Worm (Caenorhabditis elegans) whole organism, young adult: ENCODE measurements around the gene ZK742.6.

Source experiments
- F22D6.2 ChIP-seq: sonication (generic microtip); optimal IDR thresholded peaks from 2 replicates; lab custom pipeline; 2016; ENCODE audit warnings: mild to moderate bottlenecking, missing genetic modification characterization, missing compliant biosample characterization
- F23B12.7 ChIP-seq: sonication (generic microtip); optimal IDR thresholded peaks from 2 replicates; lab custom pipeline; 2017; ENCODE audit warnings: missing genetic modification characterization, mild to moderate bottlenecking, missing compliant biosample characterization, antibody characterized with exemption, moderate library complexity; ENCODE audit not compliant: insufficient read depth
- F33H1.4 ChIP-seq: fragments of 200-800 bp; sonication (Bioruptor generic); IDR thresholded peaks from 2 replicates; pipeline ENCODE4 v1.3.6; 2022; ENCODE audit warnings: missing genetic modification reagents, missing genetic modification characterization, missing compliant biosample characterization
- F49E8.2 ChIP-seq: sonication (generic microtip); optimal IDR thresholded peaks from 3 replicates; lab custom pipeline; 2017; ENCODE audit warnings: missing genetic modification characterization, mild to moderate bottlenecking, missing compliant biosample characterization, antibody characterized with exemption, moderate library complexity; ENCODE audit not compliant: insufficient read depth
- F55B11.4 ChIP-seq: sonication (generic microtip); optimal IDR thresholded peaks from 2 replicates; lab custom pipeline; 2016; ENCODE audit warnings: missing compliant biosample characterization, missing genetic modification characterization, borderline replicate concordance; ENCODE audit not compliant: insufficient read depth
- K12H6.12 ChIP-seq: fragments of 200-800 bp; sonication (Bioruptor generic); optimal IDR thresholded peaks from 2 replicates; lab custom pipeline; 2018; ENCODE audit warnings: mild to moderate bottlenecking, missing genetic modification characterization, missing compliant biosample characterization
- Y67H2A.10 ChIP-seq: fragments of 200-800 bp; sonication (Bioruptor generic); conservative IDR thresholded peaks from 2 replicates; pipeline ENCODE4 v1.3.6; 2022; ENCODE audit warnings: missing genetic modification reagents, missing genetic modification characterization, missing compliant biosample characterization
- attf-3 ChIP-seq: fragments of 200-800 bp; sonication (Bioruptor generic); conservative IDR thresholded peaks from 2 replicates; pipeline ENCODE4 v1.3.6; 2022; ENCODE audit warnings: missing genetic modification reagents, missing genetic modification characterization, missing compliant biosample characterization
- cebp-2 ChIP-seq: fragments of 200-800 bp; sonication (Bioruptor generic); IDR thresholded peaks from 2 replicates; pipeline ENCODE4 v1.3.6; 2022; ENCODE audit warnings: missing genetic modification characterization, missing compliant biosample characterization
- ceh-27 ChIP-seq: fragments of 200-800 bp; sonication (Bioruptor generic); optimal IDR thresholded peaks from 2 replicates; lab custom pipeline; 2018; ENCODE audit warnings: mild to moderate bottlenecking, missing genetic modification characterization, moderate library complexity, missing compliant biosample characterization
- die-1 ChIP-seq: sonication (generic microtip); optimal IDR thresholded peaks from 2 replicates; lab custom pipeline; 2016; ENCODE audit warnings: missing genotype, mild to moderate bottlenecking, missing genetic modification characterization, missing compliant biosample characterization
- dpl-1 ChIP-seq: fragments of 150-350 bp; optimal IDR thresholded peaks from 2 replicates; lab custom pipeline; 2014; ENCODE audit warnings: missing biosample characterization, missing genetic modification reagents, missing genetic modification characterization
- fkh-3 ChIP-seq: sonication (generic microtip); optimal IDR thresholded peaks from 2 replicates; lab custom pipeline; 2016; ENCODE audit warnings: mild to moderate bottlenecking, missing genetic modification characterization, missing compliant biosample characterization
- hlh-26 ChIP-seq: fragments of 200-800 bp; sonication (Bioruptor generic); conservative IDR thresholded peaks from 2 replicates; pipeline ENCODE4 v1.3.6; 2022; ENCODE audit warnings: missing genetic modification reagents, missing genetic modification characterization, missing compliant biosample characterization
- lin-40 ChIP-seq: sonication (generic microtip); optimal IDR thresholded peaks from 2 replicates; lab custom pipeline; 2016; ENCODE audit warnings: missing genetic modification characterization, mild to moderate bottlenecking, missing compliant biosample characterization, missing genotype, missing genetic modification reagents
- lir-1 ChIP-seq: fragments of 200-800 bp; sonication (Bioruptor generic); conservative IDR thresholded peaks from 2 replicates; pipeline ENCODE4 v1.3.6; 2022; ENCODE audit warnings: missing genetic modification reagents, missing genetic modification characterization, missing compliant biosample characterization
- lsl-1 ChIP-seq: fragments of 200-800 bp; sonication (Bioruptor generic); optimal IDR thresholded peaks from 2 replicates; lab custom pipeline; 2018; ENCODE audit warnings: mild to moderate bottlenecking, missing genetic modification characterization, moderate library complexity, missing compliant biosample characterization
- lsy-27 ChIP-seq: sonication (generic microtip); optimal IDR thresholded peaks from 2 replicates; lab custom pipeline; 2017; ENCODE audit warnings: missing genetic modification characterization, mild to moderate bottlenecking, missing compliant biosample characterization, antibody characterized with exemption, missing genotype, borderline replicate concordance; ENCODE audit not compliant: insufficient read depth
- madf-6 ChIP-seq: fragments of 200-800 bp; sonication (Bioruptor generic); IDR thresholded peaks from 2 replicates; pipeline ENCODE4 v1.3.6; 2022; ENCODE audit warnings: missing genetic modification reagents, missing genetic modification characterization, missing compliant biosample characterization
- madf-8 ChIP-seq: fragments of 200-800 bp; sonication (Bioruptor generic); conservative IDR thresholded peaks from 2 replicates; pipeline ENCODE4 v1.3.6; 2022; ENCODE audit warnings: missing genetic modification reagents, missing genetic modification characterization, missing compliant biosample characterization
- nfya-1 ChIP-seq: sonication (generic microtip); optimal IDR thresholded peaks from 2 replicates; lab custom pipeline; 2017; ENCODE audit warnings: antibody characterized with exemption, missing compliant biosample characterization, missing genetic modification characterization, borderline replicate concordance; ENCODE audit not compliant: insufficient read depth
- nfya-2 ChIP-seq: fragments of 200-800 bp; sonication (Bioruptor generic); IDR thresholded peaks from 2 replicates; pipeline ENCODE4 v1.3.6; 2022; ENCODE audit warnings: missing genetic modification reagents, missing genetic modification characterization, missing compliant biosample characterization
- nhr-27 ChIP-seq: fragments of 200-800 bp; sonication (Bioruptor generic); optimal IDR thresholded peaks from 2 replicates; lab custom pipeline; 2018; ENCODE audit warnings: mild to moderate bottlenecking, missing genetic modification characterization, moderate library complexity, missing compliant biosample characterization
- nhr-80 ChIP-seq: sonication (generic microtip); optimal IDR thresholded peaks from 2 replicates; lab custom pipeline; 2016; ENCODE audit warnings: missing genetic modification characterization, missing compliant biosample characterization
- repo-1 ChIP-seq: sonication (generic microtip); optimal IDR thresholded peaks from 2 replicates; lab custom pipeline; 2017; ENCODE audit warnings: mild to moderate bottlenecking, missing genetic modification characterization, missing compliant biosample characterization
- sdz-38 ChIP-seq: sonication (generic microtip); optimal IDR thresholded peaks from 2 replicates; lab custom pipeline; 2016; ENCODE audit warnings: missing genotype, missing genetic modification characterization, missing compliant biosample characterization
- tbp1 ChIP-seq: fragments of 200-800 bp; sonication (Bioruptor generic); optimal IDR thresholded peaks from 2 replicates; lab custom pipeline; 2018; ENCODE audit warnings: mild to moderate bottlenecking, missing genetic modification characterization, missing compliant biosample characterization
- xnd-1 ChIP-seq: sonication (generic microtip); optimal IDR thresholded peaks from 2 replicates; lab custom pipeline; 2016; ENCODE audit warnings: missing genotype, missing genetic modification reagents, missing genetic modification characterization, missing compliant biosample characterization

The ZK742.6 gene

DNA sequence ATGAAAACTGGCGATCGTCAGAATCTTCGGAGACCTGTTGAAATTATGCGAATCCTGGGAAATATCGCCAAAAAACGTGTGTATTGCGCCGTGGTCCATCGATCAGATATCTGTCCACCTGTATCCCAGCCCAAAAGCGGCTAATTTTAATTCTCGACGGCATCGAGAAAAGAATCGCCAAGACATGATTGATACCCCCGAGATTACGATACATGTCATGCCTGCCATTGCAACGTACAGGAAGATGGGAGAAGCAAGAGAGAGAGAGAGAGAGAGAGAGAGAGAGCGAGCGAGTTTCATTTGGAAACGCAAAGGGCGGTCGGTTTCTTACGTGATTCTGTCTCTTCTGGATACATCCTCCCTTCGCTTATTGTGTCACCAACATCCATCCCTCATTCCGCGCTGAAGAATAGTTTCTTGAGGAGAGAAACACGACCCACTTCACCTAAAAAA, 40.6 kb downstream of the ZK742.6 start, which contains the start of gene grl-10:
Gene grl-10 (plus strand): TSS at position 403 of the 453 bp plus-strand sequence.
- TF ChIP-seq ceh-27, result peak; percentile 11
- no peak for TF ChIP-seq repo-1 (tag; lab: Kevin White, UChicago)

DNA sequence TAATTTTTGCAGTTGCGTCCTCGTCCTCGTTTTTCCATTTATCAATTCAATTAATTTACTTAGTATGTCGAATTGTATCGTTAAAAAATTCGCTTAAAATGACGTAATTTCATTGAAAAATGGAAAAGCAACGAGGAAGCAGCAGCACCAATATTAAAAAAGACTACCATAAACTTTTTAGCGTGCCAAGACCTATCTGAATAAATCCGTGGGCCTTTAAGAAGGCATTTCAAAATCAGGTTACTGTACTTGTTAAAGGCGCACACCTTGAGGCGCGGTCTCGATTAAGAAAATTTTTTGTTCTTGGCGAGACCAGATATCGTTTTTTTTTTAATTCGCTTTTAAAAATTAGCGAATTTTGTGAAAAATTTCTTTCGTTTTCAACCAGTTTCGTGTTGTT, 41.1 kb downstream of the ZK742.6 start:
- TF ChIP-seq xnd-1, result peak; percentile 20
- TF ChIP-seq nhr-27, result no peak
- TF ChIP-seq F22D6.2 (tag; lab: Kevin White, UChicago), result no peak
- TF ChIP-seq cebp-2, result no peak
- TF ChIP-seq nhr-80 (tag; lab: Kevin White, UChicago), result no peak
- no peak for TF ChIP-seq hlh-26 (GFP tag; lab: Robert Waterston, UW)
- TF ChIP-seq nfya-2 (GFP tag; lab: Robert Waterston, UW), result no peak
- TF ChIP-seq attf-3, result no peak
- TF ChIP-seq nfya-1 (tag; lab: Kevin White, UChicago), result no peak
- TF ChIP-seq Y67H2A.10, result no peak
- no peak for TF ChIP-seq madf-8 (GFP tag; lab: Robert Waterston, UW)
- TF ChIP-seq die-1 (tag; lab: Kevin White, UChicago), result no peak
- TF ChIP-seq dpl-1 (GFP tag; lab: Kevin White, UChicago), result no peak
- TF ChIP-seq F55B11.4 (tag; lab: Kevin White, UChicago), result no peak
- no peak for TF ChIP-seq F49E8.2 (tag; lab: Kevin White, UChicago)
- TF ChIP-seq lir-1 (GFP tag; lab: Robert Waterston, UW), result no peak
- no peak for TF ChIP-seq lin-40 (tag; lab: Kevin White, UChicago)
- TF ChIP-seq K12H6.12 (tag; lab: Kevin White, UChicago), result no peak
- no peak for TF ChIP-seq sdz-38 (tag; lab: Kevin White, UChicago)
- peak; percentile 71 for TF ChIP-seq lsl-1 (GFP tag; lab: Kevin White, UChicago)
- peak; percentile 57 for TF ChIP-seq F33H1.4 (GFP tag; lab: Robert Waterston, UW)
- TF ChIP-seq F23B12.7, result no peak
- no peak for TF ChIP-seq lsy-27 (tag; lab: Kevin White, UChicago)
- TF ChIP-seq tbp1, result no peak

DNA sequence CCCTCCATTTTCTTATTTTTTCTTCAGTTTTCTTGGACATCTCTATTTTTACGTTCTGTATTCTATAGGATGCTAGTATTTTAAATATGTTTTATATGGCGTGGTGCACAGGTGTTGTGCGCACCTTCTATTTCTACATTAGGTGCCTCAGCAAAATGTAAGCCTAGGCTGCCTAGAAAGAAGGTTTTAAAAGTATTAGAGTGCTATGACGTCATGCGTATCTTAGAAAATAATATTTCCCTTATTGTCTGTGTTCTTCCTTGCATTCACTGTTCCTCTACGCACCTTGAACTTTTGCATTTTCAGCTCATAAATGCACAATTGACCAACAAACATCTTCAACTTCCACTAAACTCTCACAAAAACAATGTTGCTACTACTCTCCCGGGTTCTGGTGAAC, 43.8 kb downstream of the ZK742.6 start, which contains the start of gene frpr-3:
Gene frpr-3 (plus strand): TSS at position 301 of the 400 bp plus-strand sequence.
- TF ChIP-seq madf-6, result no peak
- TF ChIP-seq fkh-3 (tag; lab: Kevin White, UChicago), result no peak
- no peak for TF ChIP-seq F23B12.7
